Worm (Caenorhabditis elegans) whole organism, L3 larva: ENCODE results near the gene hog-1.

ENCODE experiments used
- ZK546.5 ChIP-seq: sonication (generic microtip); optimal IDR thresholded peaks from 2 replicates; lab custom pipeline; 2017; ENCODE audit warnings: missing biosample characterization, missing genetic modification characterization
- ceh-28 ChIP-seq: fragments of 150-350 bp; optimal IDR thresholded peaks from 2 replicates; lab custom pipeline; 2014; ENCODE audit warnings: missing biosample characterization, missing genetic modification reagents, missing genetic modification characterization
- ceh-82 ChIP-seq: fragments of 150-350 bp; optimal IDR thresholded peaks from 2 replicates; lab custom pipeline; 2014; ENCODE audit warnings: missing biosample characterization, missing genetic modification characterization
- elt-3 ChIP-seq, 3 experiments: fragments of 150-350 bp in 1 of 3; sonication (generic microtip) in 2 of 3; optimal IDR thresholded peaks; 2 replicates in 2 of 3; 4 replicates in 1 of 3; lab custom pipeline; 2014 to 2017; ENCODE audit warnings: missing biosample characterization in 3 of 3, missing genetic modification characterization in 3 of 3
- eor-1 ChIP-seq, 2 experiments: fragments of 150-350 bp; optimal IDR thresholded peaks; 2 replicates each; lab custom pipeline; 2014 to 2018; ENCODE audit warnings: missing biosample characterization in 2 of 2, missing genetic modification characterization in 2 of 2
- jun-1 ChIP-seq: fragments of 150-350 bp; optimal IDR thresholded peaks from 2 replicates; lab custom pipeline; 2014; ENCODE audit warnings: missing biosample characterization, missing genetic modification reagents, missing genetic modification characterization
- nhr-11 ChIP-seq: fragments of 150-350 bp; optimal IDR thresholded peaks from 2 replicates; lab custom pipeline; 2014; ENCODE audit warnings: missing biosample characterization, missing genetic modification characterization
- nhr-237 ChIP-seq: fragments of 150-350 bp; optimal IDR thresholded peaks from 2 replicates; lab custom pipeline; 2014; ENCODE audit warnings: missing biosample characterization, missing genetic modification characterization
- unc-62 ChIP-seq: fragments of 150-350 bp; sonication (generic microtip); optimal IDR thresholded peaks from 4 replicates; lab custom pipeline; 2014; ENCODE audit warnings: missing biosample characterization, missing genetic modification reagents, missing genetic modification characterization

ce11 chrX:5826976-5827375 is 27.1 kb downstream of the hog-1 start:
- no peak for TF ChIP-seq elt-3 (tag; optimal IDR thresholded peaks at IDR 0.05; lab: Kevin White, UChicago)
- TF ChIP-seq ceh-28 (tag; lab: Kevin White, UChicago) = no peak
- no peak for TF ChIP-seq nhr-11 (tag; lab: Kevin White, UChicago)
- TF ChIP-seq ZK546.5 (tag; lab: Kevin White, UChicago) = no peak
- no peak for TF ChIP-seq unc-62 (GFP tag; lab: Kevin White, UChicago)
- no peak for TF ChIP-seq nhr-237
- no peak for TF ChIP-seq jun-1 (tag; lab: Kevin White, UChicago)
- no peak for TF ChIP-seq ceh-82 (tag; lab: Kevin White, UChicago)
- TF ChIP-seq eor-1 (tag; optimal IDR thresholded peaks at IDR 0.05; lab: Kevin White, UChicago) = no peak
